Worm (Caenorhabditis elegans) whole organism, L2 larva: Measurements from ENCODE around the gene C09H10.5.

ENCODE experiments used
- F13H6.1 ChIP-seq: sonication (generic microtip); optimal IDR thresholded peaks from 2 replicates; lab custom pipeline; 2016; ENCODE audit warnings: missing genetic modification characterization, missing compliant biosample characterization
- ama-1 ChIP-seq: fragments of 150-350 bp; optimal IDR thresholded peaks from 2 replicates; lab custom pipeline; 2018; ENCODE audit warnings: inconsistent platforms
- blmp-1 ChIP-seq: sonication (generic microtip); optimal IDR thresholded peaks from 2 replicates; lab custom pipeline; 2017; ENCODE audit warnings: missing genetic modification characterization, mild to moderate bottlenecking, missing compliant biosample characterization, antibody characterized with exemption, moderate library complexity; ENCODE audit not compliant: insufficient read depth
- egl-27 ChIP-seq: sonication (generic microtip); optimal IDR thresholded peaks from 3 replicates; lab custom pipeline; 2017; ENCODE audit warnings: missing biosample characterization, missing genetic modification reagents, missing genetic modification characterization
- gmeb-1 ChIP-seq: fragments of 150-350 bp; optimal IDR thresholded peaks from 2 replicates; lab custom pipeline; 2014; ENCODE audit warnings: missing biosample characterization, missing genetic modification characterization
- lin-11 ChIP-seq: fragments of 150-350 bp; sonication (generic microtip); optimal IDR thresholded peaks from 2 replicates; lab custom pipeline; 2014; ENCODE audit warnings: missing biosample characterization, missing genetic modification characterization, inconsistent platforms, mixed read lengths
- lin-13 ChIP-seq: fragments of 150-350 bp; optimal IDR thresholded peaks from 2 replicates; lab custom pipeline; 2014; ENCODE audit warnings: missing biosample characterization, missing genetic modification reagents, missing genetic modification characterization
- nhr-10 ChIP-seq: sonication (generic microtip); optimal IDR thresholded peaks from 2 replicates; lab custom pipeline; 2017; ENCODE audit warnings: missing biosample characterization, missing genetic modification characterization
- nhr-11 ChIP-seq: fragments of 150-350 bp; optimal IDR thresholded peaks from 2 replicates; lab custom pipeline; 2014; ENCODE audit warnings: missing biosample characterization, missing genetic modification characterization
- nhr-77 ChIP-seq: fragments of 150-350 bp; optimal IDR thresholded peaks from 2 replicates; lab custom pipeline; 2014; ENCODE audit warnings: missing biosample characterization, missing genetic modification characterization
- zag-1 ChIP-seq: fragments of 150-350 bp; optimal IDR thresholded peaks from 2 replicates; lab custom pipeline; 2014; ENCODE audit warnings: missing biosample characterization, missing genetic modification characterization

ce11 chrII:11149866-11150685 is 46.5 kb upstream of the C09H10.5 start:
- TF ChIP-seq F13H6.1 (tag; lab: Kevin White, UChicago) = no peak
- TF ChIP-seq lin-13 (GFP tag; lab: Kevin White, UChicago) = peak; percentile 8
- no peak for TF ChIP-seq egl-27 (tag; lab: Kevin White, UChicago)
- TF ChIP-seq lin-11 (tag; lab: Kevin White, UChicago) = no peak
- no peak for TF ChIP-seq blmp-1 (tag; lab: Kevin White, UChicago)
- peak; percentile 40 for TF ChIP-seq gmeb-1 (tag; lab: Kevin White, UChicago)
- TF ChIP-seq nhr-11 (tag; lab: Kevin White, UChicago) = no peak
- TF ChIP-seq ama-1 = no peak
- no peak for TF ChIP-seq zag-1
- TF ChIP-seq nhr-10 = no peak
- TF ChIP-seq nhr-77 (tag; lab: Kevin White, UChicago) = no peak
